Worm (Caenorhabditis elegans) whole organism, L2 larva: ENCODE measurements around the gene K03B8.14.

Experiments
- C34F6.9 ChIP-seq: fragments of 150-350 bp; optimal IDR thresholded peaks from 2 replicates; lab custom pipeline; 2014; ENCODE audit warnings: missing biosample characterization, missing genetic modification characterization
- Y55F3AM.14 ChIP-seq: fragments of 200-800 bp; sonication (Bioruptor generic); optimal IDR thresholded peaks from 2 replicates; lab custom pipeline; 2018; ENCODE audit warnings: mild to moderate bottlenecking, missing genetic modification characterization, missing compliant biosample characterization
- ZK546.5 ChIP-seq: sonication (generic microtip); optimal IDR thresholded peaks from 2 replicates; lab custom pipeline; 2017; ENCODE audit warnings: missing biosample characterization, missing genetic modification characterization
- aly-2 ChIP-seq: fragments of 150-350 bp; optimal IDR thresholded peaks from 2 replicates; lab custom pipeline; 2014; ENCODE audit warnings: missing biosample characterization, missing genetic modification characterization
- ama-1 ChIP-seq: fragments of 150-350 bp; optimal IDR thresholded peaks from 2 replicates; lab custom pipeline; 2018; ENCODE audit warnings: inconsistent platforms
- blmp-1 ChIP-seq: sonication (generic microtip); optimal IDR thresholded peaks from 2 replicates; lab custom pipeline; 2017; ENCODE audit warnings: missing genetic modification characterization, mild to moderate bottlenecking, missing compliant biosample characterization, antibody characterized with exemption, moderate library complexity; ENCODE audit not compliant: insufficient read depth
- ceh-16 ChIP-seq: fragments of 150-350 bp; optimal IDR thresholded peaks from 2 replicates; lab custom pipeline; 2014; ENCODE audit warnings: missing biosample characterization, missing genetic modification characterization
- crh-2 ChIP-seq: sonication (generic microtip); optimal IDR thresholded peaks from 2 replicates; lab custom pipeline; 2017; ENCODE audit warnings: missing biosample characterization, missing genetic modification characterization
- dmd-4 ChIP-seq: sonication (generic microtip); optimal IDR thresholded peaks from 2 replicates; lab custom pipeline; 2017; ENCODE audit warnings: missing biosample characterization, missing genetic modification characterization
- elt-1 ChIP-seq: fragments of 150-350 bp; optimal IDR thresholded peaks from 2 replicates; lab custom pipeline; 2014; ENCODE audit warnings: missing biosample characterization, missing genetic modification characterization
- elt-3 ChIP-seq: sonication (generic microtip); optimal IDR thresholded peaks from 2 replicates; lab custom pipeline; 2017; ENCODE audit warnings: missing biosample characterization, missing genetic modification characterization
- fos-1 ChIP-seq: fragments of 150-350 bp; optimal IDR thresholded peaks from 2 replicates; lab custom pipeline; 2014; ENCODE audit warnings: missing biosample characterization, missing genetic modification characterization
- gmeb-1 ChIP-seq: fragments of 150-350 bp; optimal IDR thresholded peaks from 2 replicates; lab custom pipeline; 2014; ENCODE audit warnings: missing biosample characterization, missing genetic modification characterization
- lin-13 ChIP-seq: fragments of 150-350 bp; optimal IDR thresholded peaks from 2 replicates; lab custom pipeline; 2014; ENCODE audit warnings: missing biosample characterization, missing genetic modification reagents, missing genetic modification characterization
- mab-5 ChIP-seq: fragments of 150-350 bp; optimal IDR thresholded peaks from 2 replicates; lab custom pipeline; 2014; ENCODE audit warnings: missing biosample characterization, missing genetic modification characterization
- mbf-1 ChIP-seq: sonication (generic microtip); optimal IDR thresholded peaks from 2 replicates; lab custom pipeline; 2017; ENCODE audit warnings: missing biosample characterization, missing genetic modification characterization
- nhr-10 ChIP-seq: sonication (generic microtip); optimal IDR thresholded peaks from 2 replicates; lab custom pipeline; 2017; ENCODE audit warnings: missing biosample characterization, missing genetic modification characterization
- nhr-21 ChIP-seq: fragments of 150-350 bp; optimal IDR thresholded peaks from 2 replicates; lab custom pipeline; 2014; ENCODE audit warnings: missing biosample characterization, missing genetic modification characterization
- nhr-23 ChIP-seq: fragments of 150-350 bp; optimal IDR thresholded peaks from 2 replicates; lab custom pipeline; 2014; ENCODE audit warnings: missing biosample characterization, missing genetic modification reagents, missing genetic modification characterization
- nhr-25 ChIP-seq: fragments of 150-350 bp; sonication (generic microtip); optimal IDR thresholded peaks from 3 replicates; lab custom pipeline; 2014; ENCODE audit warnings: missing biosample characterization, missing genetic modification characterization
- nhr-6 ChIP-seq: fragments of 150-350 bp; optimal IDR thresholded peaks from 2 replicates; lab custom pipeline; 2014; ENCODE audit warnings: missing biosample characterization, missing genetic modification characterization
- sem-4 ChIP-seq: fragments of 150-350 bp; optimal IDR thresholded peaks from 2 replicates; lab custom pipeline; 2014; ENCODE audit warnings: missing biosample characterization, missing genetic modification reagents, missing genetic modification characterization
- skn-1 ChIP-seq: sonication (generic microtip); optimal IDR thresholded peaks from 2 replicates; lab custom pipeline; 2017; ENCODE audit warnings: missing biosample characterization, missing genetic modification characterization
- sma-3 ChIP-seq: sonication (generic microtip); optimal IDR thresholded peaks from 2 replicates; lab custom pipeline; 2016; ENCODE audit warnings: missing genetic modification reagents, missing genetic modification characterization, missing compliant biosample characterization
- sma-9 ChIP-seq, 2 experiments: fragments of 150-350 bp in 1 of 2; sonication (generic microtip) in 1 of 2; optimal IDR thresholded peaks; 2 replicates each; lab custom pipeline; 2014 to 2016; ENCODE audit warnings: missing genetic modification characterization in 2 of 2, mild to moderate bottlenecking in 1 of 2, missing biosample characterization in 1 of 2, missing compliant biosample characterization in 1 of 2, missing genetic modification reagents in 1 of 2, moderate library complexity in 1 of 2
- unc-39 ChIP-seq: fragments of 150-350 bp; optimal IDR thresholded peaks from 2 replicates; lab custom pipeline; 2014; ENCODE audit warnings: missing biosample characterization, missing genetic modification characterization
- unc-62 ChIP-seq: fragments of 150-350 bp; optimal IDR thresholded peaks from 2 replicates; lab custom pipeline; 2014; ENCODE audit warnings: missing biosample characterization, missing genetic modification reagents, missing genetic modification characterization
- zag-1 ChIP-seq: fragments of 150-350 bp; optimal IDR thresholded peaks from 2 replicates; lab custom pipeline; 2014; ENCODE audit warnings: missing biosample characterization, missing genetic modification characterization
- ztf-1 ChIP-seq: fragments of 200-800 bp; sonication (Bioruptor generic); conservative IDR thresholded peaks from 2 replicates; pipeline ENCODE4 v1.3.6; 2022; ENCODE audit warnings: missing genetic modification characterization, missing compliant biosample characterization
- ztf-4 ChIP-seq: fragments of 150-350 bp; optimal IDR thresholded peaks from 2 replicates; lab custom pipeline; 2014; ENCODE audit warnings: missing biosample characterization, missing genetic modification characterization

Gene K03B8.14

DNA sequence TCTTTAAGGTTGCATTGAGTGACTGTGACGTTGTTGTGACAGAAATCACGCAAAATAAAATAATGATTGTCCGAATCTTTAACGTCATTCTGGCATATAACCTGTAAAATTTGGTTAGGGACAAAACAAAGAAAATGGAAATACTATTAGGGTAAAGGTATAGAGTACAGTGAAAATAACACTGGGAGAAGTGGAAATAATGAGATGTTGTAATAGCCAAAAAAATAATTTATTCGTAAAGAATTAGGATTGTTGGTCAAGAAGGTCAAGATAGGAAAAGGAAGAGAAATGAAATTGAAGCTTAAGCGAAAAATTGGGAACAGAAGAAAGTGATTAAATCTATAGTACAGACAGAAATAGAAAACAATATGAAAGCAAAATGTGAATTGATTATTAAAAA, 24.8 kb downstream of the K03B8.14 start, which contains the start of gene deg-3:
Gene deg-3, minus strand, starts transcription at position 101 of the 400 bp plus-strand sequence.
- no peak for TF ChIP-seq fos-1 (tag; lab: Kevin White, UChicago)
- no peak for TF ChIP-seq aly-2
- no peak for TF ChIP-seq nhr-23 (tag; lab: Kevin White, UChicago)
- TF ChIP-seq lin-13: no peak
- TF ChIP-seq nhr-6: no peak
- no peak for TF ChIP-seq ZK546.5 (tag; lab: Kevin White, UChicago)
- no peak for TF ChIP-seq sma-9 (GFP tag; optimal IDR thresholded peaks at IDR 0.05; lab: Kevin White, UChicago)
- TF ChIP-seq sma-9 (tag; optimal IDR thresholded peaks at IDR 0.05; lab: Kevin White, UChicago): no peak
- no peak for TF ChIP-seq nhr-25
- TF ChIP-seq gmeb-1 (tag; lab: Kevin White, UChicago): no peak
- TF ChIP-seq blmp-1 (tag; lab: Kevin White, UChicago): no peak
- no peak for TF ChIP-seq sma-3
- TF ChIP-seq elt-1 (tag; lab: Kevin White, UChicago): no peak
- no peak for TF ChIP-seq ztf-1 (GFP tag; lab: Robert Waterston, UW)
- TF ChIP-seq crh-2 (tag; lab: Kevin White, UChicago): no peak
- no peak for TF ChIP-seq unc-39 (tag; lab: Kevin White, UChicago)

DNA sequence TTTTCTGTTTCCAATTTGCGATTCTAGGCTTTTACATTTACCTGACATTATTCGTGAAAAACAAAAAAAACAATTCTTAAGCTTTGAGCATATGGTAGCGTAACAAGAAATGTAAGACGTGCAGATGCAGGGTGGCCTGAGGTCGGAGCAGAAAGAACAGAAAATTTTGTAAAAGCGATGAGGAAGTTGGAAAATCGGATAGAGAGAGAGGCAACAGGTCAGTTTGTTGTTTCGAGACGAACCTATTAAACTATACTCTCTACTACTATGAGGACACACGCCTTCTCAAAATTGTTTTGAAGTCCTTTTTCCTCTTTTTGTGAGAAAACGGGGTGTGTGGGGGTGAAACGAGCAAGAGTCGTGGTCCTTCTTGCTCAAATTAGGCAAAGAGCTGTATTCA, 31.3 kb downstream of the K03B8.14 start, which contains the start of gene des-2:
Gene des-2, minus strand, starts transcription at position 101 of the 400 bp plus-strand sequence.
- TF ChIP-seq ama-1 (lab: Kevin White, UChicago) (no peak), elt-3 (tag; lab: Kevin White, UChicago) (no peak), gmeb-1 (tag; lab: Kevin White, UChicago) (no peak)

- no peak for TF ChIP-seq ztf-4
Measured at ce11 chrV:11424565-11424964, 34.3 kb downstream of the K03B8.14 start, which contains the start of gene T26H10.2. Gene T26H10.2 (minus strand): TSS chrV:11424665.

ce11 chrV:11428728-11429127, 38.4 kb downstream of the K03B8.14 start:
- TF ChIP-seq fos-1 (tag; lab: Kevin White, UChicago) (no peak), zag-1 (tag; lab: Kevin White, UChicago) (peak; percentile 43), C34F6.9 (tag; lab: Kevin White, UChicago) (peak; percentile 36)

- TF ChIP-seq nhr-21 (no peak), nhr-25 (no peak), zag-1 (tag; lab: Kevin White, UChicago) (no peak), unc-62 (GFP tag; lab: Kevin White, UChicago) (no peak), elt-1 (tag; lab: Kevin White, UChicago) (no peak), nhr-10 (tag; lab: Kevin White, UChicago) (no peak), mbf-1 (tag; lab: Kevin White, UChicago) (no peak), aly-2 (no peak), nhr-6 (no peak)
Measured at ce11 chrV:11430823-11431222, 40.5 kb downstream of the K03B8.14 start.

DNA sequence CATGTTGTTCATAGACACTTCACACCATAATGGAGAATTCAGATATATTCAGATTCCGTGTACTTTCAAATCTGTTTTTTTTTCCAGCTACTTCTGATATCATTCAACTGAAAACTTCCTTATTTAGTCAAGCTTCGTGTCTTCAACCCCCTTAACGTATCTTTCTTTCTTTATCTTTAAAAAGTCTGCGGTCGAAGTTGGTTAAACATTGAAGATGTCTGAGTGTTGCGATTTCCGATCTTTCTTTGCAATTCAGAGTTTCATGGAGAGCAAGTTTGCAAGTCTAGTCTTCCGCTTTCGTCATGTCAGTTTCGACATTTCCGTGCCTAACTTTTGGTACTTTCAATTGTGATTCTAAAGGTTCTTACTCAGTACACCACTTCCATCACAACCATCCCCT, 44.9 kb downstream of the K03B8.14 start:
- TF ChIP-seq ztf-4 (no peak), mab-5 (tag; lab: Kevin White, UChicago) (no peak), skn-1 (no peak), unc-39 (tag; lab: Kevin White, UChicago) (no peak), ama-1 (lab: Kevin White, UChicago) (no peak), ceh-16 (tag; lab: Kevin White, UChicago) (no peak)

DNA sequence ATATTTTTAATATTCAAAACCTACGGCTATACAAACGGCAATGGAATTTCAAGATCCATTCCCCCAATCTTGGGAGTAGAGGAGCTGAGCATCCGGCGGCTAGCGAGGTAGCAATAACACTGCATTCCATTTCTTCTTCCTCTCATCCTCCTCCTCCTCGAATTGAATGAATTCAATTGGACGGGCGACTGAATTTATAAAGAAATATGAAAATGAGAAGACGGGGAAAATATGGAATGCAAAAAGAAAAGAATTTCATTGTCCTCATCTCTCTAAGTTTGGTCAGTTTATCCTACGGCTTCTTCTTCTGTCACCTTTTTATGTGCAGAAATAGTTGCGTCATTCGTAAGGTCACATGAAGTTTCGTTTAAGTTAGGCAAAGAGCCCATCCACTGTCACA, 46.1 kb downstream of the K03B8.14 start:
- TF ChIP-seq ztf-1 (GFP tag; lab: Robert Waterston, UW): no peak
- no peak for TF ChIP-seq dmd-4 (tag; lab: Kevin White, UChicago)
- no peak for TF ChIP-seq sma-9 (GFP tag; optimal IDR thresholded peaks at IDR 0.05; lab: Kevin White, UChicago)
- no peak for TF ChIP-seq sma-9 (tag; optimal IDR thresholded peaks at IDR 0.05; lab: Kevin White, UChicago)
- TF ChIP-seq nhr-21: no peak
- TF ChIP-seq sem-4: no peak
- no peak for TF ChIP-seq Y55F3AM.14
- TF ChIP-seq, all 48 proteins: peak for 0
